Worm (Caenorhabditis elegans) whole organism, midembryonic: ENCODE results near the gene F37B4.15.

Experiments used
- T22C8.4 ChIP-seq: fragments of 200-800 bp; sonication (Bioruptor generic); IDR thresholded peaks from 2 replicates; pipeline ENCODE4 v1.3.6; 2022; ENCODE audit warnings: missing genetic modification characterization, missing compliant biosample characterization
- flt-1 ChIP-seq: fragments of 200-800 bp; sonication (Bioruptor generic); IDR thresholded peaks from 2 replicates; pipeline ENCODE4 v1.3.6; 2022; ENCODE audit warnings: missing genetic modification characterization, missing compliant biosample characterization
- med-1 ChIP-seq: sonication (generic microtip); optimal IDR thresholded peaks from 2 replicates; lab custom pipeline; 2017; ENCODE audit warnings: missing genetic modification characterization, mild to moderate bottlenecking, missing compliant biosample characterization, antibody characterized with exemption, missing genetic modification reagents; ENCODE audit not compliant: insufficient read depth
- ref-1 ChIP-seq: fragments of 200-800 bp; sonication (Bioruptor generic); conservative IDR thresholded peaks from 2 replicates; pipeline ENCODE4 v1.3.6; 2022; ENCODE audit warnings: missing genetic modification reagents, missing genetic modification characterization, missing compliant biosample characterization
- tab-1 ChIP-seq: fragments of 200-800 bp; sonication (Bioruptor generic); IDR thresholded peaks from 2 replicates; pipeline ENCODE4 v1.3.6; 2022; ENCODE audit warnings: missing genetic modification characterization, missing compliant biosample characterization
- ztf-23 ChIP-seq: fragments of 200-800 bp; sonication (Bioruptor generic); IDR thresholded peaks from 2 replicates; pipeline ENCODE4 v1.3.6; 2022; ENCODE audit warnings: missing genetic modification reagents, missing genetic modification characterization, missing compliant biosample characterization
- ztf-29 ChIP-seq: fragments of 200-800 bp; sonication (Bioruptor generic); IDR thresholded peaks from 2 replicates; pipeline ENCODE4 v1.3.6; 2022; ENCODE audit warnings: missing genetic modification reagents, missing genetic modification characterization, missing compliant biosample characterization

DNA sequence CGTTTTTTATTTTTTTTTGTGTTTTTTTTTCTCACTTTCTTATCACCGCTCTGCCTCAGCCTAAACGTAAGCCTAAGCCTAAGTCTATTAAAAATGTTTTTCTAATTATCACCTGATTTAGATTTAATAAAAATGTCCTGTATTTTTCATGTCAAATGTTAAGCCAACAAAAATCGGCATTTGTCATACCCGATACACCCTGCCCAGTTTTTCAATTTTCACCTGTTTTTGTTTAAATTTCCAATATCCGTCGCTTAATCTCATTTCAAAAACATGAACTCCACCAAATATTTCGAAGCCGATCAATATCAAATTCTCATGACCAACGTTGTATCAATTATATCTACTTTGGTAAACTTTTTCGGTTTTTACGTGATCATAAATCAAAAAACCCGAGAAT is 39.2 kb downstream of the F37B4.15 start, which contains the start of gene C31B8.1:
- no peak for TF ChIP-seq med-1
- no peak for TF ChIP-seq tab-1 (GFP tag; lab: Robert Waterston, UW)
- TF ChIP-seq ref-1, result no peak
- TF ChIP-seq ztf-29 (GFP tag; lab: Robert Waterston, UW), result no peak
- no peak for TF ChIP-seq T22C8.4
- no peak for TF ChIP-seq flt-1 (GFP tag; lab: Robert Waterston, UW)
- TF ChIP-seq ztf-23 (GFP tag; lab: Robert Waterston, UW), result no peak
